Fruit fly (Drosophila melanogaster): ENCODE data around the gene CG15408.

Gene CG15408

dm6 chr2L:3301755-3302499 lies 30.7 kb upstream of the CG15408 start:
- TF ChIP-seq ovo (GFP tag; optimal IDR thresholded peaks at IDR 0.05) (peak; percentile 99), Hr96 (GFP tag; optimal IDR thresholded peaks at IDR 0.05) (peak; percentile 100), CG7101 (tag; optimal IDR thresholded peaks at IDR 0.05) (peak; percentile 99), pad (GFP tag; optimal IDR thresholded peaks at IDR 0.05) (peak; percentile 96), CG12768 (GFP tag; optimal IDR thresholded peaks at IDR 0.05) (peak; percentile 99), toe (GFP tag; optimal IDR thresholded peaks at IDR 0.05) (peak; percentile 100), bab1 (GFP tag; optimal IDR thresholded peaks at IDR 0.05) (peak; percentile 99), CG11617 (GFP tag; optimal IDR thresholded peaks at IDR 0.05) (peak; percentile 99), Mnt (GFP tag; optimal IDR thresholded peaks at IDR 0.05) (peak; percentile 99), CG1620 (GFP tag; optimal IDR thresholded peaks at IDR 0.05) (peak; percentile 99), CG7045 (GFP tag; optimal IDR thresholded peaks at IDR 0.05) (peak; percentile 100), Clk (GFP tag; optimal IDR thresholded peaks at IDR 0.05) (peak; percentile 99), cnc (optimal IDR thresholded peaks at IDR 0.05) (no peak), cic (GFP tag; optimal IDR thresholded peaks at IDR 0.05) (peak; percentile 93), Crg-1 (GFP tag; optimal IDR thresholded peaks at IDR 0.05) (peak; percentile 99), kay (GFP tag; ENCODE audit: borderline replicate concordance) (peak; percentile 99), CG14711 (tag; optimal IDR thresholded peaks at IDR 0.05) (peak; percentile 97), CG5204 (GFP tag; optimal IDR thresholded peaks at IDR 0.05) (peak; percentile 100), tj (GFP tag; optimal IDR thresholded peaks at IDR 0.05) (peak; percentile 95), CG33017 (tag; optimal IDR thresholded peaks at IDR 0.05) (peak; percentile 99)

- peak; percentile 78 for TF ChIP-seq Mnt (GFP tag; optimal IDR thresholded peaks at IDR 0.05)
- TF ChIP-seq tj (GFP tag; optimal IDR thresholded peaks at IDR 0.05): no peak
- TF ChIP-seq CG33017 (tag; optimal IDR thresholded peaks at IDR 0.05): peak; percentile 46
- TF ChIP-seq CG5204 (GFP tag; optimal IDR thresholded peaks at IDR 0.05): no peak
- peak; percentile 20 for TF ChIP-seq bab1 (GFP tag; optimal IDR thresholded peaks at IDR 0.05)
- no peak for TF ChIP-seq Hr96 (GFP tag; optimal IDR thresholded peaks at IDR 0.05)
- TF ChIP-seq CG14711 (tag; optimal IDR thresholded peaks at IDR 0.05): peak; percentile 5
- TF ChIP-seq Clk (GFP tag; optimal IDR thresholded peaks at IDR 0.05): no peak
- TF ChIP-seq CG7045 (GFP tag; optimal IDR thresholded peaks at IDR 0.05): no peak
- peak in 1 of 2 experiments; percentile 14 for TF ChIP-seq cnc (optimal IDR thresholded peaks at IDR 0.05)
- peak; percentile 66 for TF ChIP-seq CG12768 (GFP tag; optimal IDR thresholded peaks at IDR 0.05)
- peak; percentile 6 for TF ChIP-seq ovo (GFP tag; optimal IDR thresholded peaks at IDR 0.05)
- TF ChIP-seq CG1620 (GFP tag; optimal IDR thresholded peaks at IDR 0.05): no peak
- TF ChIP-seq kay (GFP tag; ENCODE audit: borderline replicate concordance): no peak
- TF ChIP-seq pad (GFP tag; optimal IDR thresholded peaks at IDR 0.05): no peak
- TF ChIP-seq Crg-1 (GFP tag; optimal IDR thresholded peaks at IDR 0.05): no peak
- no peak for TF ChIP-seq CG11617 (GFP tag; optimal IDR thresholded peaks at IDR 0.05)
- TF ChIP-seq CG7101 (tag; optimal IDR thresholded peaks at IDR 0.05): peak; percentile 17
- no peak for TF ChIP-seq toe (GFP tag; optimal IDR thresholded peaks at IDR 0.05)
- peak; percentile 94 for TF ChIP-seq cic (GFP tag; optimal IDR thresholded peaks at IDR 0.05)
Measured at dm6 chr2L:3302958-3303842, 29.4 kb upstream of the CG15408 start, which contains the start of gene CG9663. TSS of gene CG9663 (minus strand) at chr2L:3303130.

dm6 chr2L:3303893-3304292 lies 28.7 kb upstream of the CG15408 start, which contains the start of gene CG3277:
TSS of gene CG3277 (plus strand) at chr2L:3304100.
- TF ChIP-seq CG1620 (GFP tag; optimal IDR thresholded peaks at IDR 0.05) (no peak), cnc (optimal IDR thresholded peaks at IDR 0.05) (no peak), Clk (GFP tag; optimal IDR thresholded peaks at IDR 0.05) (no peak), Hr96 (GFP tag; optimal IDR thresholded peaks at IDR 0.05) (no peak), cic (GFP tag; optimal IDR thresholded peaks at IDR 0.05) (peak; percentile 30), CG7045 (GFP tag; optimal IDR thresholded peaks at IDR 0.05) (no peak), CG33017 (tag; optimal IDR thresholded peaks at IDR 0.05) (no peak), CG5204 (GFP tag; optimal IDR thresholded peaks at IDR 0.05) (no peak), CG12768 (GFP tag; optimal IDR thresholded peaks at IDR 0.05) (peak; percentile 12)

- no peak for TF ChIP-seq cnc (optimal IDR thresholded peaks at IDR 0.05)
- no peak for TF ChIP-seq CG7045 (GFP tag; optimal IDR thresholded peaks at IDR 0.05)
- no peak for TF ChIP-seq CG1620 (GFP tag; optimal IDR thresholded peaks at IDR 0.05)
- no peak for TF ChIP-seq CG14711 (tag; optimal IDR thresholded peaks at IDR 0.05)
- no peak for TF ChIP-seq bab1 (GFP tag; optimal IDR thresholded peaks at IDR 0.05)
- peak; percentile 7 for TF ChIP-seq Crg-1 (GFP tag; optimal IDR thresholded peaks at IDR 0.05)
- TF ChIP-seq Clk (GFP tag; optimal IDR thresholded peaks at IDR 0.05): no peak
- no peak for TF ChIP-seq CG5204 (GFP tag; optimal IDR thresholded peaks at IDR 0.05)
- no peak for TF ChIP-seq toe (GFP tag; optimal IDR thresholded peaks at IDR 0.05)
- TF ChIP-seq CG11617 (GFP tag; optimal IDR thresholded peaks at IDR 0.05): no peak
- TF ChIP-seq tj (GFP tag; optimal IDR thresholded peaks at IDR 0.05): no peak
- TF ChIP-seq CG7101 (tag; optimal IDR thresholded peaks at IDR 0.05): peak; percentile 44
- no peak for TF ChIP-seq CG33017 (tag; optimal IDR thresholded peaks at IDR 0.05)
- no peak for TF ChIP-seq ovo (GFP tag; optimal IDR thresholded peaks at IDR 0.05)
- TF ChIP-seq Mnt (GFP tag; optimal IDR thresholded peaks at IDR 0.05): peak; percentile 23
- no peak for TF ChIP-seq cic (GFP tag; optimal IDR thresholded peaks at IDR 0.05)
- no peak for TF ChIP-seq Hr96 (GFP tag; optimal IDR thresholded peaks at IDR 0.05)
- TF ChIP-seq CG12768 (GFP tag; optimal IDR thresholded peaks at IDR 0.05): no peak
- TF ChIP-seq pad (GFP tag; optimal IDR thresholded peaks at IDR 0.05): no peak
- peak; percentile 75 for TF ChIP-seq kay (GFP tag; ENCODE audit: borderline replicate concordance)
Measured at dm6 chr2L:3304831-3305828, 27.5 kb upstream of the CG15408 start.

Measured in whole organism, adult.